Fruit fly (Drosophila melanogaster): Measurements from ENCODE around the gene CG5890.
A peak's percentile ranks its signal among the peaks of the same experiment; 100 is the strongest.

Gene CG5890

DNA sequence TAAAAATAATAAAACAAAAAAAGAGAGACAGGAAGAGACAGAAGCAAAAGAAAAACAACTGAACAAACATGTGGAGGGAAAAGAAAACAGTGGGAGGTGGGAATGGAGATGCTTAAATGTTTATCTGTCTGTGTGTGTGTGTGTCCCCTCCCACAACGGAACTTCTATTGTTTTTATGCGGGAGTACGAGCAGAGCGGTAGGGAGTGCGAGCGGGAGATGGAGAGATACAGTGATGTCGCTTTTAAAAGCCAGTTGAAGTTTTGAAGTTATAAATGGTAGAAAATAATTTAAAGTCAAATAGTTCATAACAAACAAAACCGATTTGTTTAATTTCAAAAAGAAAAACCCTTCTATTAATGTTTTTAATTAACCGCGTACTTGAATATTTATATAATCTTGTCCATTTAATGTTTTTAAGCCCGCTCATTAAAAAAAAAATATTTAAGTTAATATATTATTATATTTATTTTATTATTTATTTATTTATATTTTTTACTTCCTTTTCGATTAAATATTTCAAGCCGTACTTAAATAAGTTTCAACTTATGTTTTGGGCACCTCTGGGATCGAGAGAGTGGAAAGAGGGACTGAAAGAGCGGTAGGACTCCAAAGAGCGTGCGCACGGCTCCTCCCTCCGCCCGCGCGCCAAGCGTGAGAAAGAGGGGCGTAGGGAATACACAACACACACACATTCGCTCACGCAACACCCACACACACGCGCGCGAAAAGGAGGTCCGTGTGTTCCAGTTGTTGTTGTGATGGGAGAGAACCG, 24.4 kb downstream of the CG5890 start (continued):
- 0 out of 2 replicates have a peak, but pooled peaks have one; percentile 29 for TF ChIP-seq CG11696 (GFP tag; IDR thresholded peaks at IDR 0.05)
- TF ChIP-seq Rfx (GFP tag; IDR thresholded peaks at IDR 0.05): peak; percentile 26; the same call in 1 of the 2 replicates
- TF ChIP-seq CG11723 (GFP tag; optimal IDR thresholded peaks at IDR 0.05): no peak
- peak; percentile 64 for TF ChIP-seq Sox102F (GFP tag; optimal IDR thresholded peaks at IDR 0.05)
- peak; percentile 7; the same call in 1 of the 3 replicates for TF ChIP-seq Dbx (GFP tag; IDR thresholded peaks at IDR 0.05)
- TF ChIP-seq slbo (GFP tag; IDR thresholded peaks at IDR 0.05): peak; percentile 59
- TF ChIP-seq CG2875 (GFP tag; optimal IDR thresholded peaks at IDR 0.05): no peak
- TF ChIP-seq CG31365 (tag; optimal IDR thresholded peaks at IDR 0.05): no peak
- no peak for TF ChIP-seq kah (GFP tag; optimal IDR thresholded peaks at IDR 0.05)
- peak; percentile 67 for TF ChIP-seq Xrp1 (GFP tag; IDR thresholded peaks at IDR 0.05)
- peak; percentile 4 for TF ChIP-seq CG12071 (GFP tag; optimal IDR thresholded peaks at IDR 0.05)
- peak; percentile 61 for TF ChIP-seq CG9932 (GFP tag; IDR thresholded peaks at IDR 0.05)
- TF ChIP-seq CG17359 (tag; optimal IDR thresholded peaks at IDR 0.05): peak; percentile 62
- TF ChIP-seq tgo (GFP tag; IDR thresholded peaks at IDR 0.05): 0 out of 3 replicates have a peak, but pooled peaks have one; percentile 36
- TF ChIP-seq gro (GFP tag; optimal IDR thresholded peaks at IDR 0.05): no peak
- peak; percentile 77 for TF ChIP-seq dmrt11E (tag; optimal IDR thresholded peaks at IDR 0.05)
- TF ChIP-seq CG3838 (GFP tag; optimal IDR thresholded peaks at IDR 0.05): no peak
- no peak for TF ChIP-seq Opbp (GFP tag; IDR thresholded peaks at IDR 0.05; ENCODE audit: partially characterized antibody)
- peak; percentile 56 for TF ChIP-seq CG10147 (GFP tag; optimal IDR thresholded peaks at IDR 0.05)
- peak; percentile 22 for TF ChIP-seq lilli (GFP tag; optimal IDR thresholded peaks at IDR 0.05)
- TF ChIP-seq usp (GFP tag; optimal IDR thresholded peaks at IDR 0.05): no peak
- TF ChIP-seq CG8388 (GFP tag; optimal IDR thresholded peaks at IDR 0.05): peak; percentile 87
- peak; percentile 81 for TF ChIP-seq gem (tag; optimal IDR thresholded peaks at IDR 0.05)
- TF ChIP-seq Vsx1 (GFP tag; optimal IDR thresholded peaks at IDR 0.05): no peak
- TF ChIP-seq gce (GFP tag; IDR thresholded peaks at IDR 0.05): no peak
- peak; percentile 3 for TF ChIP-seq az2 (GFP tag; optimal IDR thresholded peaks at IDR 0.05)
- TF ChIP-seq H2.0 (GFP tag; IDR thresholded peaks at IDR 0.05): no peak
- peak; percentile 31 for TF ChIP-seq CG1602 (GFP tag; optimal IDR thresholded peaks at IDR 0.05)
- TF ChIP-seq HLH3B (GFP tag; IDR thresholded peaks at IDR 0.05): 0 out of 2 replicates have a peak, but pooled peaks have one; percentile 40
- TF ChIP-seq Fer3 (tag; optimal IDR thresholded peaks at IDR 0.05): peak; percentile 32
- peak; percentile 49 for TF ChIP-seq Fer1 (GFP tag; optimal IDR thresholded peaks at IDR 0.05)
- peak; percentile 56; the same call in 1 of the 2 replicates for TF ChIP-seq chm (GFP tag; IDR thresholded peaks at IDR 0.05)
- peak; percentile 9; the same call in 1 of the 3 replicates for TF ChIP-seq ken (GFP tag; IDR thresholded peaks at IDR 0.05)
- peak; percentile 53 for TF ChIP-seq tin (GFP tag; optimal IDR thresholded peaks at IDR 0.05)
- peak; percentile 21 for TF ChIP-seq HHEX (GFP tag; optimal IDR thresholded peaks at IDR 0.05)
- peak; percentile 56 for TF ChIP-seq twi (tag; optimal IDR thresholded peaks at IDR 0.05)
- no peak for TF ChIP-seq CG3847 (GFP tag; IDR thresholded peaks at IDR 0.05)
- TF ChIP-seq CG10267 (tag; optimal IDR thresholded peaks at IDR 0.05): peak; percentile 57
- TF ChIP-seq CG2199 (GFP tag; IDR thresholded peaks at IDR 0.05): peak; percentile 12; the same call in 1 of the 3 replicates
- TF ChIP-seq CG4424 (GFP tag; optimal IDR thresholded peaks at IDR 0.05): peak; percentile 41
- peak; percentile 1 for TF ChIP-seq CG8359 (GFP tag; optimal IDR thresholded peaks at IDR 0.05; ENCODE audit: borderline replicate concordance)
- TF ChIP-seq Dek (tag; optimal IDR thresholded peaks at IDR 0.05): peak; percentile 23
- no peak for TF ChIP-seq oc (tag; optimal IDR thresholded peaks at IDR 0.05)
- no peak for TF ChIP-seq MBD-R2 (GFP tag; IDR thresholded peaks at IDR 0.05)
- TF ChIP-seq Hr3 (GFP tag; optimal IDR thresholded peaks at IDR 0.05): peak; percentile 68
- peak; percentile 43 to 54 for TF ChIP-seq Trl (optimal IDR thresholded peaks at IDR 0.05)
- no peak for TF ChIP-seq Trl (GFP tag; optimal IDR thresholded peaks at IDR 0.05)
- TF ChIP-seq CG11093 (GFP tag; IDR thresholded peaks at IDR 0.05): no peak
- peak; percentile 58 for TF ChIP-seq CG13424 (tag; optimal IDR thresholded peaks at IDR 0.05)
- no peak for TF ChIP-seq CG1792 (GFP tag; optimal IDR thresholded peaks at IDR 0.05)
